Fruit fly (Drosophila melanogaster) S2 (cell line): ENCODE measurements around the gene ntc.

ENCODE experiments used
- CG8478 ChIP-seq: fragments of >200 bp; optimal IDR thresholded peaks from 2 replicates; lab custom pipeline; 2018
- CTCF ChIP-seq, 2 experiments: fragments of >200 bp; optimal IDR thresholded peaks; 2 replicates each; lab custom pipeline; 2018

dm6 chr3L:3811089-3811488 is 4.8 kb upstream of the ntc start, which contains the start of the genes CG32263 and PIG-B:
- TF ChIP-seq CG8478 (lab: Kevin White, UChicago): no peak
- TF ChIP-seq CTCF (optimal IDR thresholded peaks at IDR 0.05; lab: Kevin White, UChicago): no peak
